Fruit fly (Drosophila melanogaster) whole organism, embryonic: Measurements from ENCODE around the gene WASp.

Source experiments
- B-H1 ChIP-seq: fragments of 200-800 bp; sonication (Bioruptor generic); IDR thresholded peaks from 3 replicates; pipeline ENCODE4 v1.3.6; 2022; ENCODE audit warnings: missing biosample characterization, missing genetic modification characterization
- CG10979 ChIP-seq: fragments of 200-800 bp; sonication (Bioruptor generic); optimal IDR thresholded peaks from 2 replicates; lab custom pipeline; 2018; ENCODE audit warnings: missing biosample characterization, mild to moderate bottlenecking, missing genetic modification characterization, moderate library complexity
- CG11695 ChIP-seq: fragments of 200-800 bp; sonication (Bioruptor generic); IDR thresholded peaks from 3 replicates; pipeline ENCODE4 v1.3.6; 2022; ENCODE audit warnings: missing biosample characterization, missing genetic modification characterization
- CG12391 ChIP-seq: fragments of 200-800 bp; sonication (Bioruptor generic); optimal IDR thresholded peaks from 3 replicates; lab custom pipeline; 2018; ENCODE audit warnings: missing biosample characterization, mild to moderate bottlenecking, missing genetic modification characterization, moderate library complexity
- CG12744 ChIP-seq: fragments of 200-800 bp; sonication (Bioruptor generic); optimal IDR thresholded peaks from 2 replicates; lab custom pipeline; 2016; ENCODE audit warnings: missing biosample characterization, missing genetic modification characterization
- CG13287 ChIP-seq: fragments of 200-800 bp; sonication (Bioruptor generic); IDR thresholded peaks from 2 replicates; pipeline ENCODE4 v1.3.6; 2022; ENCODE audit warnings: missing biosample characterization, missing genetic modification characterization; ENCODE audit not compliant: partially characterized antibody
- CG13624 ChIP-seq: fragments of 200-800 bp; sonication (Bioruptor generic); optimal IDR thresholded peaks from 2 replicates; lab custom pipeline; 2016; ENCODE audit warnings: missing biosample characterization, missing genetic modification characterization
- CG14441 ChIP-seq: fragments of 200-800 bp; sonication (Bioruptor generic); IDR thresholded peaks from 2 replicates; pipeline ENCODE4 v1.3.6; 2022; ENCODE audit warnings: missing biosample characterization, missing genetic modification characterization
- CG14860 ChIP-seq: fragments of 200-800 bp; sonication (Bioruptor generic); IDR thresholded peaks from 3 replicates; pipeline ENCODE4 v1.3.6; 2022; ENCODE audit warnings: missing biosample characterization, missing genetic modification characterization; ENCODE audit not compliant: partially characterized antibody
- CG1603 ChIP-seq: fragments of 200-800 bp; sonication (Bioruptor generic); optimal IDR thresholded peaks from 2 replicates; lab custom pipeline; 2019; ENCODE audit warnings: missing biosample characterization, mild to moderate bottlenecking, missing genetic modification characterization, moderate library complexity
- CG17186 ChIP-seq: fragments of 200-800 bp; sonication (Bioruptor generic); optimal IDR thresholded peaks from 3 replicates; lab custom pipeline; 2017; ENCODE audit warnings: missing biosample characterization, missing genetic modification reagents, missing genetic modification characterization
- CG17568 ChIP-seq: fragments of 200-800 bp; sonication (Bioruptor generic); optimal IDR thresholded peaks from 2 replicates; lab custom pipeline; 2018; ENCODE audit warnings: missing biosample characterization, mild to moderate bottlenecking, missing genetic modification characterization, moderate library complexity
- CG18619 ChIP-seq: fragments of 200-800 bp; sonication (Bioruptor generic); optimal IDR thresholded peaks from 3 replicates; lab custom pipeline; 2017; ENCODE audit warnings: missing biosample characterization, mild to moderate bottlenecking, missing genetic modification characterization
- CG2889 ChIP-seq: fragments of 200-800 bp; sonication (Bioruptor generic); IDR thresholded peaks from 3 replicates; pipeline ENCODE4 v1.3.6; 2022; ENCODE audit warnings: missing biosample characterization, missing genetic modification characterization
- CG3065 ChIP-seq: fragments of 200-800 bp; sonication (Bioruptor generic); optimal IDR thresholded peaks from 2 replicates; lab custom pipeline; 2016; ENCODE audit warnings: missing biosample characterization, missing genetic modification characterization
- CG32532 ChIP-seq: fragments of 200-800 bp; sonication (Bioruptor generic); IDR thresholded peaks from 2 replicates; pipeline ENCODE4 v1.3.6; 2022; ENCODE audit warnings: missing biosample characterization, missing genetic modification characterization
- CG4707 ChIP-seq: fragments of 200-800 bp; sonication (Bioruptor generic); optimal IDR thresholded peaks from 2 replicates; lab custom pipeline; 2018; ENCODE audit warnings: missing biosample characterization, mild to moderate bottlenecking, missing genetic modification characterization, moderate library complexity
- CG6689 ChIP-seq: fragments of 200-800 bp; sonication (Bioruptor generic); IDR thresholded peaks from 2 replicates; pipeline ENCODE4 v1.3.6; 2022; ENCODE audit warnings: missing biosample characterization, missing genetic modification characterization
- CG7357 ChIP-seq: fragments of 200-800 bp; sonication (Bioruptor generic); IDR thresholded peaks from 3 replicates; pipeline ENCODE4 v1.3.6; 2022; ENCODE audit warnings: missing biosample characterization, missing genetic modification characterization
- CG7839 ChIP-seq: fragments of 200-800 bp; sonication (Bioruptor generic); optimal IDR thresholded peaks from 3 replicates; lab custom pipeline; 2018; ENCODE audit warnings: missing biosample characterization, mild to moderate bottlenecking, missing genetic modification characterization, moderate library complexity
- CG8281 ChIP-seq: fragments of 200-800 bp; sonication (Bioruptor generic); optimal IDR thresholded peaks from 2 replicates; lab custom pipeline; 2018; ENCODE audit warnings: missing biosample characterization, mild to moderate bottlenecking, missing genetic modification characterization, moderate library complexity
- Dref ChIP-seq: fragments of 200-800 bp; sonication (Bioruptor generic); IDR thresholded peaks from 2 replicates; pipeline ENCODE4 v1.3.6; 2022; ENCODE audit warnings: missing biosample characterization, missing genetic modification characterization
- E2f1 ChIP-seq: fragments of 200-800 bp; sonication (Bioruptor generic); IDR thresholded peaks from 2 replicates; pipeline ENCODE4 v1.3.6; 2022; ENCODE audit warnings: missing biosample characterization, missing genetic modification characterization
- Fer1 ChIP-seq: fragments of 200-800 bp; sonication (Bioruptor generic); optimal IDR thresholded peaks from 2 replicates; lab custom pipeline; 2017; ENCODE audit warnings: missing biosample characterization, mild to moderate bottlenecking, missing genetic modification characterization
- Hsf ChIP-seq: fragments of 200-800 bp; sonication (Bioruptor generic); optimal IDR thresholded peaks from 3 replicates; lab custom pipeline; 2016; ENCODE audit warnings: missing biosample characterization, missing genetic modification characterization
- Kr ChIP-seq: fragments of 200-800 bp; sonication (Bioruptor generic); optimal IDR thresholded peaks from 2 replicates; lab custom pipeline; 2017; ENCODE audit warnings: missing biosample characterization, mild to moderate bottlenecking, missing genetic modification characterization
- Lpt ChIP-seq: fragments of >200 bp; optimal IDR thresholded peaks from 2 replicates; lab custom pipeline; 2018; ENCODE audit warnings: missing biosample characterization, missing genetic modification characterization
- Mrtf ChIP-seq: fragments of 200-800 bp; sonication (Bioruptor generic); IDR thresholded peaks from 3 replicates; pipeline ENCODE4 v1.3.6; 2022; ENCODE audit warnings: missing biosample characterization, missing genetic modification characterization
- Oaz ChIP-seq: fragments of 200-800 bp; sonication (Bioruptor generic); IDR thresholded peaks from 2 replicates; pipeline ENCODE4 v1.3.6; 2022; ENCODE audit warnings: missing biosample characterization, missing genetic modification characterization
- Trl ChIP-seq, 3 experiments: fragments of >200 bp in 2 of 3; fragments of 200-800 bp in 1 of 3; sonication (Bioruptor generic) in 1 of 3; optimal IDR thresholded peaks; 2 replicates in 1 of 3; 3 replicates in 2 of 3; lab custom pipeline; 2016 to 2017; ENCODE audit warnings: missing biosample characterization in 1 of 3, missing genetic modification characterization in 1 of 3
- Usf ChIP-seq: fragments of 200-800 bp; sonication (Bioruptor generic); optimal IDR thresholded peaks from 2 replicates; lab custom pipeline; 2017; ENCODE audit warnings: missing genotype, missing biosample characterization, missing genetic modification characterization
- Xbp1 ChIP-seq: fragments of 200-800 bp; sonication (Bioruptor generic); optimal IDR thresholded peaks from 3 replicates; lab custom pipeline; 2016; ENCODE audit warnings: missing biosample characterization, mild to moderate bottlenecking, missing genetic modification characterization
- ab ChIP-seq: fragments of 200-800 bp; sonication (Bioruptor generic); optimal IDR thresholded peaks from 2 replicates; lab custom pipeline; 2016; ENCODE audit warnings: missing biosample characterization, missing genetic modification characterization
- bbx ChIP-seq: fragments of 200-800 bp; sonication (Bioruptor generic); IDR thresholded peaks from 2 replicates; pipeline ENCODE4 v1.3.6; 2022; ENCODE audit warnings: missing biosample characterization, missing genetic modification characterization; ENCODE audit not compliant: partially characterized antibody
- cad ChIP-seq: fragments of >200 bp; optimal IDR thresholded peaks from 2 replicates; lab custom pipeline; 2017; ENCODE audit warnings: missing biosample characterization, missing genetic modification characterization
- caup ChIP-seq: fragments of 200-800 bp; sonication (Bioruptor generic); optimal IDR thresholded peaks from 3 replicates; lab custom pipeline; 2017; ENCODE audit warnings: missing biosample characterization, mild to moderate bottlenecking, missing genetic modification characterization, moderate library complexity; ENCODE audit not compliant: severe bottlenecking
- chm ChIP-seq: fragments of 200-800 bp; sonication (Bioruptor generic); IDR thresholded peaks from 2 replicates; pipeline ENCODE4 v1.3.6; 2022; ENCODE audit warnings: missing biosample characterization, missing genetic modification characterization
- croc ChIP-seq: fragments of 200-800 bp; sonication (Bioruptor generic); conservative IDR thresholded peaks from 3 replicates; pipeline ENCODE4 v1.3.6; 2022; ENCODE audit warnings: missing biosample characterization, missing genetic modification characterization
- da ChIP-seq: fragments of 200-800 bp; sonication (Bioruptor generic); optimal IDR thresholded peaks from 2 replicates; lab custom pipeline; 2016; ENCODE audit warnings: missing biosample characterization, missing genetic modification characterization
- dati ChIP-seq: fragments of 200-800 bp; sonication (Bioruptor generic); IDR thresholded peaks from 2 replicates; pipeline ENCODE4 v1.3.6; 2022; ENCODE audit warnings: missing biosample characterization, missing genetic modification characterization
- dysf ChIP-seq: fragments of 200-800 bp; sonication (Bioruptor generic); IDR thresholded peaks from 3 replicates; pipeline ENCODE4 v1.3.6; 2022; ENCODE audit warnings: missing biosample characterization, missing genetic modification characterization
- en ChIP-seq: fragments of 200-800 bp; sonication (Bioruptor generic); optimal IDR thresholded peaks from 2 replicates; lab custom pipeline; 2016; ENCODE audit warnings: missing biosample characterization, missing genetic modification characterization
- ham ChIP-seq: fragments of 200-800 bp; sonication (Bioruptor generic); IDR thresholded peaks from 2 replicates; pipeline ENCODE4 v1.3.6; 2022; ENCODE audit warnings: missing biosample characterization, missing genetic modification characterization
- hkb ChIP-seq, 2 experiments: fragments of 200-800 bp in 1 of 2; fragments of >200 bp in 1 of 2; sonication (Bioruptor generic) in 1 of 2; IDR thresholded peaks in 1 of 2; optimal IDR thresholded peaks in 1 of 2; 2 replicates each; pipeline versions ENCODE4 v1.3.6 to Lab custom; 2017 to 2022; ENCODE audit warnings: missing biosample characterization in 1 of 2, missing genetic modification characterization in 1 of 2
- hth ChIP-seq: fragments of >200 bp; optimal IDR thresholded peaks from 2 replicates; lab custom pipeline; 2017; ENCODE audit warnings: inconsistent platforms
- klu ChIP-seq: fragments of 200-800 bp; sonication (Bioruptor generic); IDR thresholded peaks from 2 replicates; pipeline ENCODE4 v1.3.6; 2022; ENCODE audit warnings: missing biosample characterization, missing genetic modification characterization
- nmo ChIP-seq: fragments of 200-800 bp; sonication (Bioruptor generic); optimal IDR thresholded peaks from 2 replicates; lab custom pipeline; 2018; ENCODE audit warnings: missing biosample characterization, mild to moderate bottlenecking, missing genetic modification characterization, moderate library complexity
- phol ChIP-seq: fragments of 200-800 bp; sonication (Bioruptor generic); optimal IDR thresholded peaks from 3 replicates; lab custom pipeline; 2018; ENCODE audit warnings: missing biosample characterization, mild to moderate bottlenecking, missing genetic modification characterization, moderate library complexity
- psq ChIP-seq: fragments of 200-800 bp; sonication (Bioruptor generic); optimal IDR thresholded peaks from 2 replicates; lab custom pipeline; 2017; ENCODE audit warnings: missing biosample characterization, missing genetic modification characterization
- pum ChIP-seq: fragments of 200-800 bp; sonication (Bioruptor generic); optimal IDR thresholded peaks from 2 replicates; lab custom pipeline; 2016; ENCODE audit warnings: missing biosample characterization, missing genetic modification characterization
- rib ChIP-seq: fragments of 200-800 bp; sonication (Bioruptor generic); IDR thresholded peaks from 2 replicates; pipeline ENCODE4 v1.3.6; 2022; ENCODE audit warnings: missing biosample characterization, missing genetic modification characterization

WASp gene

DNA sequence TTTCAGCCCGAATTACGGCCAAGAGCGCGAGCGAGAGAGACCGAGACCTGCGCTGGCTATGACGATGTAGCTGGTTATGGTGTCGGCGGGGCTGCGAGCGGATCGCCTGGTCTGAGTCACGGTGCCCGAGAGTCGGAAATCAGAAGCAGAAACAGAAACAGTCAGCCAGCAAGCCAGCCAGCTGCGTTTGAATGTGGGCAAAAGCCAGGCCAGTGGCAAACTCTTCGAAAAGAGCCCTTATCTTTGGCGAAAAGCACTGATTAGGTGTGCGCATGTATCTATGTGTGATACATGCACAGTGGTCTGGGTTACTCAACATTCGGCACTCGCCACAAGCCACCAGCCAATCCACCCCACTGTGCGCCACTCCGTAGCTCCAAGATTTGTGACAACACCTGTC is 652 bp downstream of the WASp start (continued):
- TF ChIP-seq cad (GFP tag; lab: Kevin White, UChicago) (no peak), CG6689 (GFP tag; lab: Robert Waterston, UW) (no peak), CG17186 (GFP tag; lab: Kevin White, UChicago) (no peak), hth (lab: Kevin White, UChicago) (no peak), dati (GFP tag; lab: Robert Waterston, UW) (no peak), rib (peak; percentile 37; the same call in 1 of the 2 replicates), Trl (optimal IDR thresholded peaks at IDR 0.05; lab: Kevin White, UChicago) (peak in 1 of 2 experiments; percentile 67), Trl (GFP tag; optimal IDR thresholded peaks at IDR 0.05; lab: Kevin White, UChicago) (no peak), ab (no peak), CG4707 (GFP tag; lab: Kevin White, UChicago) (peak; percentile 42), Fer1 (peak; percentile 28), CG2889 (GFP tag; lab: Robert Waterston, UW) (no peak), chm (GFP tag; lab: Robert Waterston, UW) (peak; percentile 53; the same call in 1 of the 2 replicates), CG13287 (no peak; the same call in 1 of the 2 replicates), B-H1 (GFP tag; lab: Robert Waterston, UW) (no peak), CG7839 (no peak), CG14860 (no peak), Oaz (GFP tag; lab: Robert Waterston, UW) (no peak), Mrtf (GFP tag; lab: Robert Waterston, UW) (0 out of 3 replicates have a peak, but pooled peaks have one; percentile 5), Xbp1 (no peak), Kr (GFP tag; lab: Kevin White, UChicago) (no peak), CG18619 (GFP tag; lab: Kevin White, UChicago) (no peak), hkb (optimal IDR thresholded peaks at IDR 0.05; lab: Kevin White, UChicago) (no peak), hkb (GFP tag; IDR thresholded peaks at IDR 0.05; lab: Robert Waterston, UW) (no peak), CG10979 (tag; lab: Kevin White, UChicago) (no peak), nmo (no peak), E2f1 (GFP tag; lab: Robert Waterston, UW) (no peak), CG3065 (GFP tag; lab: Kevin White, UChicago) (no peak), da (GFP tag; lab: Kevin White, UChicago) (no peak), psq (GFP tag; lab: Kevin White, UChicago) (no peak), pum (no peak), dysf (GFP tag; lab: Robert Waterston, UW) (peak; percentile 43; the same call in 1 of the 3 replicates), CG8281 (tag; lab: Kevin White, UChicago) (no peak), Usf (GFP tag; lab: Kevin White, UChicago) (no peak), CG17568 (GFP tag; lab: Kevin White, UChicago) (no peak), Hsf (GFP tag; lab: Kevin White, UChicago) (no peak), CG14441 (GFP tag; lab: Robert Waterston, UW) (no peak), CG12744 (no peak), CG7357 (no peak), ham (GFP tag; lab: Robert Waterston, UW) (no peak), CG12391 (no peak), phol (tag; lab: Kevin White, UChicago) (no peak), Lpt (no peak), CG1603 (tag; lab: Kevin White, UChicago) (no peak), en (no peak), klu (GFP tag; lab: Robert Waterston, UW) (no peak), Dref (GFP tag; lab: Robert Waterston, UW) (no peak), CG32532 (GFP tag; lab: Robert Waterston, UW) (peak; percentile 50), CG13624 (no peak), bbx (GFP tag; lab: Robert Waterston, UW) (no peak), croc (GFP tag; lab: Robert Waterston, UW) (no peak), CG11695 (GFP tag; lab: Robert Waterston, UW) (peak; percentile 20; the same call in 1 of the 3 replicates), caup (GFP tag; lab: Kevin White, UChicago) (peak; percentile 18)
